Worm (Caenorhabditis elegans) whole organism, mixed stage, embryonic: ENCODE data around the gene lgc-52.

Experiments
- blmp-1 ChIP-seq: fragments of 150-350 bp; optimal IDR thresholded peaks from 2 replicates; lab custom pipeline; 2014; ENCODE audit warnings: missing biosample characterization, missing genetic modification characterization
- ceh-43 ChIP-seq: fragments of 200-800 bp; sonication (Bioruptor generic); optimal IDR thresholded peaks from 2 replicates; lab custom pipeline; 2018; ENCODE audit warnings: mild to moderate bottlenecking, missing genetic modification characterization, moderate library complexity, missing compliant biosample characterization
- drap-1 ChIP-seq: fragments of 200-800 bp; sonication (Bioruptor generic); optimal IDR thresholded peaks from 3 replicates; lab custom pipeline; 2018; ENCODE audit warnings: mild to moderate bottlenecking, missing genetic modification characterization, missing compliant biosample characterization
- elt-1 ChIP-seq: sonication (generic microtip); optimal IDR thresholded peaks from 2 replicates; lab custom pipeline; 2017; ENCODE audit warnings: missing genetic modification characterization, mild to moderate bottlenecking, missing compliant biosample characterization, antibody characterized with exemption, moderate library complexity, borderline replicate concordance; ENCODE audit not compliant: insufficient read depth
- lin-32 ChIP-seq: fragments of 200-800 bp; sonication (Bioruptor generic); optimal IDR thresholded peaks from 2 replicates; lab custom pipeline; 2018; ENCODE audit warnings: mild to moderate bottlenecking, missing genetic modification characterization, missing compliant biosample characterization
- nhr-12 ChIP-seq: fragments of 150-350 bp; optimal IDR thresholded peaks from 2 replicates; lab custom pipeline; 2014; ENCODE audit warnings: missing biosample characterization, missing genetic modification characterization
- nhr-28 ChIP-seq: fragments of 150-350 bp; optimal IDR thresholded peaks from 2 replicates; lab custom pipeline; 2014; ENCODE audit warnings: missing biosample characterization, missing genetic modification characterization
- nhr-76 ChIP-seq: sonication (generic microtip); optimal IDR thresholded peaks from 2 replicates; lab custom pipeline; 2017; ENCODE audit warnings: missing biosample characterization, missing genetic modification characterization
- pha-4 ChIP-seq: fragments of 150-350 bp; optimal IDR thresholded peaks from 2 replicates; lab custom pipeline; 2018; ENCODE audit warnings: missing biosample characterization, missing genetic modification reagents, missing genetic modification characterization
- tbx-8 ChIP-seq: fragments of 200-800 bp; sonication (Bioruptor generic); optimal IDR thresholded peaks from 2 replicates; lab custom pipeline; 2018; ENCODE audit warnings: mild to moderate bottlenecking, missing genetic modification characterization, moderate library complexity, missing compliant biosample characterization
- unc-39 ChIP-seq: fragments of 150-350 bp; optimal IDR thresholded peaks from 2 replicates; lab custom pipeline; 2014; ENCODE audit warnings: missing biosample characterization, missing genetic modification characterization
- unc-62 ChIP-seq: fragments of 150-350 bp; optimal IDR thresholded peaks from 2 replicates; lab custom pipeline; 2014; ENCODE audit warnings: missing biosample characterization, missing genetic modification reagents, missing genetic modification characterization

- TF ChIP-seq blmp-1 (tag; lab: Kevin White, UChicago): no peak
- no peak for TF ChIP-seq ceh-43 (GFP tag; lab: Kevin White, UChicago)
- TF ChIP-seq nhr-28 (tag; lab: Kevin White, UChicago): no peak
- no peak for TF ChIP-seq elt-1 (tag; lab: Kevin White, UChicago)
- no peak for TF ChIP-seq pha-4
- TF ChIP-seq unc-39 (tag; lab: Kevin White, UChicago): no peak
- TF ChIP-seq nhr-12 (tag; lab: Kevin White, UChicago): no peak
- no peak for TF ChIP-seq nhr-76
- TF ChIP-seq unc-62 (GFP tag; lab: Kevin White, UChicago): peak; percentile 55
- no peak for TF ChIP-seq lin-32 (GFP tag; lab: Kevin White, UChicago)
- TF ChIP-seq tbx-8 (GFP tag; lab: Kevin White, UChicago): no peak
- TF ChIP-seq drap-1 (GFP tag; lab: Kevin White, UChicago): no peak
Measured at ce11 chrIV:15274063-15274462, 38.1 kb downstream of the lgc-52 start.
